Worm (Caenorhabditis elegans): Measurements from ENCODE around the gene srv-10.

- TF ChIP-seq F52B5.7 (tag; optimal IDR thresholded peaks at IDR 0.05) (no peak), Y53G8AR.9 (GFP tag; conservative IDR thresholded peaks at IDR 0.05) (no peak), snpc-1.1 (tag; optimal IDR thresholded peaks at IDR 0.05; ENCODE audit: insufficient read depth) (no peak), him-1 (tag; optimal IDR thresholded peaks at IDR 0.05) (no peak), ztf-18 (tag; optimal IDR thresholded peaks at IDR 0.05) (no peak), mcd-1 (GFP tag; IDR thresholded peaks at IDR 0.05) (no peak), lin-54 (GFP tag; optimal IDR thresholded peaks at IDR 0.05) (no peak), F10E7.11 (tag; optimal IDR thresholded peaks at IDR 0.05) (no peak), F57A8.1 (GFP tag; optimal IDR thresholded peaks at IDR 0.05) (no peak), tbx-9 (tag; optimal IDR thresholded peaks at IDR 0.05; ENCODE audit: borderline replicate concordance) (no peak), snpc-4 (GFP tag; optimal IDR thresholded peaks at IDR 0.05) (no peak), snpc-4 (tag; optimal IDR thresholded peaks at IDR 0.05) (no peak), snpc-3.4 (tag; optimal IDR thresholded peaks at IDR 0.05) (no peak), unc-130 (GFP tag; optimal IDR thresholded peaks at IDR 0.05) (no peak), ZK185.1 (tag; optimal IDR thresholded peaks at IDR 0.05; ENCODE audit: poor library complexity, severe bottlenecking) (no peak)
These were observed 663 bp upstream of the srv-10 start, which contains the start of gene srv-9 for ce11 chrV:13423045-13423444.

All from whole organism, young adult.